Worm (Caenorhabditis elegans) whole organism, L2 larva: Measurements from ENCODE around the gene B0302.5.

Experiments used
- ZK546.5 ChIP-seq: sonication (generic microtip); optimal IDR thresholded peaks from 2 replicates; lab custom pipeline; 2017; ENCODE audit warnings: missing biosample characterization, missing genetic modification characterization
- ama-1 ChIP-seq: fragments of 150-350 bp; optimal IDR thresholded peaks from 2 replicates; lab custom pipeline; 2018; ENCODE audit warnings: inconsistent platforms
- ceh-82 ChIP-seq: fragments of 150-350 bp; optimal IDR thresholded peaks from 2 replicates; lab custom pipeline; 2014; ENCODE audit warnings: missing biosample characterization, missing genetic modification characterization
- fos-1 ChIP-seq: fragments of 150-350 bp; optimal IDR thresholded peaks from 2 replicates; lab custom pipeline; 2014; ENCODE audit warnings: missing biosample characterization, missing genetic modification characterization
- nhr-21 ChIP-seq: fragments of 150-350 bp; optimal IDR thresholded peaks from 2 replicates; lab custom pipeline; 2014; ENCODE audit warnings: missing biosample characterization, missing genetic modification characterization
- sem-4 ChIP-seq: fragments of 150-350 bp; optimal IDR thresholded peaks from 2 replicates; lab custom pipeline; 2014; ENCODE audit warnings: missing biosample characterization, missing genetic modification reagents, missing genetic modification characterization
- snpc-4 ChIP-seq: fragments of 150-350 bp; optimal IDR thresholded peaks from 2 replicates; lab custom pipeline; 2014; ENCODE audit warnings: missing biosample characterization, missing genetic modification characterization

ce11 chrX:17151160-17151711, 43.7 kb downstream of the B0302.5 start, which contains the start of gene mdt-1.2:
- TF ChIP-seq fos-1 (tag; lab: Kevin White, UChicago) (peak; percentile 73), snpc-4 (peak; percentile 1), ZK546.5 (tag; lab: Kevin White, UChicago) (no peak), sem-4 (tag; lab: Kevin White, UChicago) (peak; percentile 47), ama-1 (lab: Kevin White, UChicago) (no peak), nhr-21 (tag; lab: Kevin White, UChicago) (peak; percentile 67), ceh-82 (no peak)
